Worm (Caenorhabditis elegans): Measurements from ENCODE around the gene nhr-228.
A peak's percentile ranks its signal among the peaks of the same experiment; 100 is the strongest.

nhr-228 gene

DNA sequence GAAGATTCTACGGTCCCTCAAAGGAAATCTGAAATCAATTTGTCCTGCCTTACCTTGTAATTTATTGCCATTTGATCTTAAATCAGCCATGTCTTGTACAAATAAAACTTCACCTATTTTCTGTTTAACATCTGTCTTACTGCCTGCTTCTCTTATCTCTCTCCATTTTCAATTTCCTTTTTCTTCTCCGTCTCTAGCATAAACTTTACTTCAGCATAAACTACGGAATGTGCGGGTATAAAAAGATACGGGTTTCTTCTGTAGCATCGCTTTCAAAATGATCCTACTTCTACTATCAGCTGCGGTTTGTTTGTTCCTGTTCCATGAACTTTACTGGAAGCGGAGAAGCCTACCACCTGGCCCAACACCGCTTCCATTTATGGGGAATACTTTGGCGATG lies 36.8 kb upstream of the nhr-228 start, which contains the start of gene cyp-33C5:
Gene cyp-33C5 (plus strand): TSS at position 254 of the 400 bp plus-strand sequence.
- no peak for TF ChIP-seq ZK546.5 (tag; optimal IDR thresholded peaks at IDR 0.05)
- no peak for TF ChIP-seq peb-1 (tag; optimal IDR thresholded peaks at IDR 0.05)
- TF ChIP-seq lin-13 (GFP tag; optimal IDR thresholded peaks at IDR 0.05): no peak
- no peak for TF ChIP-seq nhr-10 (tag; optimal IDR thresholded peaks at IDR 0.05)
- TF ChIP-seq sma-9 (GFP tag; optimal IDR thresholded peaks at IDR 0.05): peak; percentile 74
- TF ChIP-seq sma-9 (tag; optimal IDR thresholded peaks at IDR 0.05): no peak
- TF ChIP-seq blmp-1 (tag; optimal IDR thresholded peaks at IDR 0.05; ENCODE audit: insufficient read depth): no peak
- TF ChIP-seq sma-3 (GFP tag; optimal IDR thresholded peaks at IDR 0.05): peak; percentile 5
- TF ChIP-seq lsy-2 (tag; optimal IDR thresholded peaks at IDR 0.05): no peak
- TF ChIP-seq nhr-237 (tag; optimal IDR thresholded peaks at IDR 0.05): no peak
- peak; percentile 28 for TF ChIP-seq gmeb-1 (tag; optimal IDR thresholded peaks at IDR 0.05)
- no peak for TF ChIP-seq mdl-1 (tag; optimal IDR thresholded peaks at IDR 0.05)
- TF ChIP-seq unc-55 (GFP tag; optimal IDR thresholded peaks at IDR 0.05): peak; percentile 2
- peak; percentile 26 for TF ChIP-seq nhr-129 (tag; optimal IDR thresholded peaks at IDR 0.05)
- TF ChIP-seq fos-1 (tag; optimal IDR thresholded peaks at IDR 0.05): peak; percentile 44
- no peak for TF ChIP-seq nhr-12 (tag; optimal IDR thresholded peaks at IDR 0.05)
- no peak for TF ChIP-seq egl-27 (tag; optimal IDR thresholded peaks at IDR 0.05)

DNA sequence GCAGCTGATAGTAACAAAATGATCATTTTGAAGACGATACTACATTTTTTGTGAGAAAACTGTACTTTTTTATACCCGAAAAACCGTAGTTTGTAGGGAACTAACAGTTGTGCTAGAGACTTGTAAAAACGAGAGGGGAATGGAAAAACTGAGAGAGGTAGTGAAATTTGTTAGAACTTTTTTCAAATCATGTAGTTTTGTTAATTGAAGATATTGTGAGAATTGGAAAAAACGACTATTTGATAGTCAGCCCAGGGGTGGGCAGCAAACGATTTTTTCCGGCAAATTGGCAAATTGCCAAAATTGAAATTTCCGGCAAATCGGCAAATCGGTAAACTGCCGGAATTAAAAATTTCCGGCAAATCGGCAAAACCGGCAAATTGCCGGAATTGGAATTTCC lies 32.2 kb upstream of the nhr-228 start, which contains the start of gene cyp-33C6:
Gene cyp-33C6 (minus strand): TSS at position 101 of the 400 bp plus-strand sequence.
- TF ChIP-seq nhr-21 (tag; optimal IDR thresholded peaks at IDR 0.05): no peak
- TF ChIP-seq ztf-11 (tag; optimal IDR thresholded peaks at IDR 0.05): no peak
- no peak for TF ChIP-seq ztf-1 (GFP tag; conservative IDR thresholded peaks at IDR 0.05)
- TF ChIP-seq nhr-6 (tag; optimal IDR thresholded peaks at IDR 0.05): no peak
- no peak for TF ChIP-seq nhr-129 (tag; optimal IDR thresholded peaks at IDR 0.05)
- no peak for TF ChIP-seq egl-27 (tag; optimal IDR thresholded peaks at IDR 0.05)
- no peak for TF ChIP-seq ztf-4 (tag; optimal IDR thresholded peaks at IDR 0.05)
- TF ChIP-seq R02D3.7 (tag; optimal IDR thresholded peaks at IDR 0.05): no peak
- TF ChIP-seq lin-11 (tag; optimal IDR thresholded peaks at IDR 0.05): no peak
- TF ChIP-seq nhr-10 (tag; optimal IDR thresholded peaks at IDR 0.05): no peak
- no peak for TF ChIP-seq unc-55 (GFP tag; optimal IDR thresholded peaks at IDR 0.05)
- no peak for TF ChIP-seq elt-3 (tag; optimal IDR thresholded peaks at IDR 0.05)

ce11 chrV:2250126-2250590 lies 31.4 kb upstream of the nhr-228 start, which contains the start of gene cyp-33C7:
TSS of gene cyp-33C7 (plus strand) at chrV:2250540.
- no peak for TF ChIP-seq lin-11 (tag; optimal IDR thresholded peaks at IDR 0.05)
- TF ChIP-seq gmeb-1 (tag; optimal IDR thresholded peaks at IDR 0.05): peak; percentile 35
- TF ChIP-seq nhr-129 (tag; optimal IDR thresholded peaks at IDR 0.05): peak; percentile 59
- TF ChIP-seq Y55F3AM.14 (GFP tag; optimal IDR thresholded peaks at IDR 0.05): no peak
- TF ChIP-seq skn-1 (tag; optimal IDR thresholded peaks at IDR 0.05): peak; percentile 10
- peak; percentile 17 for TF ChIP-seq C34F6.9 (tag; optimal IDR thresholded peaks at IDR 0.05)
- TF ChIP-seq crh-2 (tag; optimal IDR thresholded peaks at IDR 0.05): peak; percentile 46
- peak; percentile 81 for TF ChIP-seq fos-1 (tag; optimal IDR thresholded peaks at IDR 0.05)
- no peak for TF ChIP-seq zag-1 (tag; optimal IDR thresholded peaks at IDR 0.05)
- TF ChIP-seq sma-9 (GFP tag; optimal IDR thresholded peaks at IDR 0.05): peak; percentile 64
- TF ChIP-seq sma-9 (tag; optimal IDR thresholded peaks at IDR 0.05): no peak
- TF ChIP-seq nhr-6 (tag; optimal IDR thresholded peaks at IDR 0.05): no peak
- no peak for TF ChIP-seq ZK546.5 (tag; optimal IDR thresholded peaks at IDR 0.05)

DNA sequence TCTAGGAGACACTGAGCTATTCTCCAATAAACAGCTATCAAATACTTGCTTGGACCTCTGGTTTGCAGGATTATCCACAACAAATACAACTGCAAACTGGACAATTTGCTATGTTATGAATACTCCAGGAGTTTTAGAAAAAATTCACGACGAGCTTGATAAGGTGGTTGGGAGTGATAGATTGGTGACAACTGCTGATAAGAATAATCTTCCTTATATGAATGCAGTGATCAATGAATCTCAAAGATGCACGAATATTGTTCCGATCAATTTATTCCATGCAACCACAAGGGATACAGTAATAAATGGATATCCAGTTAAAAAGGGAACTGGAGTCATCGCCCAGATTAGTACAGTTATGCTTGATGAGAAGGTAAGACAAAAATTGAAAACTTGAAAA lies 29.8 kb upstream of the nhr-228 start:
- TF ChIP-seq dmd-4 (tag; optimal IDR thresholded peaks at IDR 0.05) (no peak), sma-9 (GFP tag; optimal IDR thresholded peaks at IDR 0.05) (no peak), sma-9 (tag; optimal IDR thresholded peaks at IDR 0.05) (no peak), lin-13 (GFP tag; optimal IDR thresholded peaks at IDR 0.05) (no peak), unc-62 (GFP tag; optimal IDR thresholded peaks at IDR 0.05) (no peak), fos-1 (tag; optimal IDR thresholded peaks at IDR 0.05) (peak; percentile 11), ZK546.5 (tag; optimal IDR thresholded peaks at IDR 0.05) (no peak)

DNA sequence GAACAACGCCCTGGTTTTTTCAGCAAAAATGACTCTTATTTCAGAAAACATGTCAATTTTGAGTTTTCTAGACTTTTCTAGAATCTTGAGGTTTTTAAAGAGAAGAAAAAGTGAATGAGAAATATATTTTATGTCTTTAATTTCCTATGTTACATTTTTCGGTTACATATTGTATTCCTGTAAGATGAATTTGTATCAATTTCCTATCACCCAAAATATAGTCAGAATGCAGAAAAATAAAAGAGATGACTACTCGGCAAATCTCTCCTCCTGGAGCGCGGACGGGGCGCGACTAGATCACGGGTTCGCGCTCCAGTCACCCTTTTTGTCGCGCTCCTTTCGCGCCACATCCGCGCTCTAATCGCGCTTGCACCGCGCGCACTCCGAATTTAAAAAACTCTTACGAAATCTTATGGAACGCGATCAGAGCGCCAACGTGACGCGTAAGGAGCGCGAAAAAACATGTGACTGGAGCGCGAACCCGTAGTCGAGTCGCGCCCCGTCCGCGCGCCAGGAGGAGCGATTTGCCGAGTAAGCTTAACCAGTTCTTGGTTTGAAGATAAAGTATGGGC lies 26.9 kb upstream of the nhr-228 start, which contains the start of gene str-253:
Gene str-253 (minus strand): TSS at position 51 of the 572 bp plus-strand sequence.
- TF ChIP-seq zag-1 (tag; optimal IDR thresholded peaks at IDR 0.05) (no peak), crh-2 (tag; optimal IDR thresholded peaks at IDR 0.05) (no peak), peb-1 (tag; optimal IDR thresholded peaks at IDR 0.05) (no peak), nhr-237 (tag; optimal IDR thresholded peaks at IDR 0.05) (no peak), ztf-4 (tag; optimal IDR thresholded peaks at IDR 0.05) (no peak), lin-39 (tag; optimal IDR thresholded peaks at IDR 0.05) (no peak), egl-27 (tag; optimal IDR thresholded peaks at IDR 0.05) (no peak), blmp-1 (tag; optimal IDR thresholded peaks at IDR 0.05; ENCODE audit: insufficient read depth) (no peak), unc-55 (GFP tag; optimal IDR thresholded peaks at IDR 0.05) (no peak), nhr-12 (tag; optimal IDR thresholded peaks at IDR 0.05) (no peak), ama-1 (optimal IDR thresholded peaks at IDR 0.05) (no peak), nhr-10 (tag; optimal IDR thresholded peaks at IDR 0.05) (no peak)
